Worm (Caenorhabditis elegans) whole organism, midembryonic: ENCODE results near the gene ntl-9.
"Not testable (repeated sequence)": the region's sequence is repeated elsewhere in the genome, so short reads cannot be mapped to it uniquely, and the experiment has no call there.

ENCODE experiments used
- T22C8.4 ChIP-seq: fragments of 200-800 bp; sonication (Bioruptor generic); IDR thresholded peaks from 2 replicates; pipeline ENCODE4 v1.3.6; 2022; ENCODE audit warnings: missing genetic modification characterization, missing compliant biosample characterization
- cog-1 ChIP-seq: sonication (generic microtip); optimal IDR thresholded peaks from 2 replicates; lab custom pipeline; 2016; ENCODE audit warnings: missing genetic modification characterization, missing compliant biosample characterization
- flt-1 ChIP-seq: fragments of 200-800 bp; sonication (Bioruptor generic); IDR thresholded peaks from 2 replicates; pipeline ENCODE4 v1.3.6; 2022; ENCODE audit warnings: missing genetic modification characterization, missing compliant biosample characterization
- klf-2 ChIP-seq: fragments of 200-800 bp; sonication (Bioruptor generic); conservative IDR thresholded peaks from 2 replicates; pipeline ENCODE4 v1.3.6; 2022; ENCODE audit warnings: missing genetic modification reagents, missing genetic modification characterization, missing compliant biosample characterization
- med-1 ChIP-seq: sonication (generic microtip); optimal IDR thresholded peaks from 2 replicates; lab custom pipeline; 2017; ENCODE audit warnings: missing genetic modification characterization, mild to moderate bottlenecking, missing compliant biosample characterization, antibody characterized with exemption, missing genetic modification reagents; ENCODE audit not compliant: insufficient read depth
- ref-1 ChIP-seq: fragments of 200-800 bp; sonication (Bioruptor generic); conservative IDR thresholded peaks from 2 replicates; pipeline ENCODE4 v1.3.6; 2022; ENCODE audit warnings: missing genetic modification reagents, missing genetic modification characterization, missing compliant biosample characterization
- tab-1 ChIP-seq: fragments of 200-800 bp; sonication (Bioruptor generic); IDR thresholded peaks from 2 replicates; pipeline ENCODE4 v1.3.6; 2022; ENCODE audit warnings: missing genetic modification characterization, missing compliant biosample characterization
- ztf-23 ChIP-seq: fragments of 200-800 bp; sonication (Bioruptor generic); IDR thresholded peaks from 2 replicates; pipeline ENCODE4 v1.3.6; 2022; ENCODE audit warnings: missing genetic modification reagents, missing genetic modification characterization, missing compliant biosample characterization
- ztf-29 ChIP-seq: fragments of 200-800 bp; sonication (Bioruptor generic); IDR thresholded peaks from 2 replicates; pipeline ENCODE4 v1.3.6; 2022; ENCODE audit warnings: missing genetic modification reagents, missing genetic modification characterization, missing compliant biosample characterization

Gene ntl-9

DNA sequence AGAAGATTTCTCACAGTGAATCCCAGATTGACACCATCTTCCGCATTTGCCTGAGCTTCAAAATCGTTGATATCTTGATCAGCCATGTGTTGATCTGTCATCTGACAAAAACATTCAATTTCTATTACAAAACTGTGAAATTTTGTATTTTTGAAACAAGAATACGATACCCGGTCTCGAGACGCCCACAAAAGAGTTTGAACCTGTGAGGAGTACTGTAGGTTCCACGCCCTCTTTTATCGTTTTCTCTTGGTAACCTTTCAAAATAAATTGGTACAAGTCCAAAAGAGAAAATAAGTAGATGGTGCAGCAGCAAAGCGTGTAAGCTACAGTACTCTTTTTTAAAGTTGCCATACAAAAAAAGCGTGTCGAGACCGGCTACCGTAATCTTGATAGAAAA is 34.4 kb upstream of the ntl-9 start, which contains the start of gene F26F4.12:
TSS of gene F26F4.12 (minus strand) at position 101 of the 400 bp plus-strand sequence.
- TF ChIP-seq T22C8.4 (GFP tag; lab: Robert Waterston, UW) = no peak
- TF ChIP-seq tab-1 = no peak
- no peak for TF ChIP-seq med-1 (GFP tag; lab: Kevin White, UChicago)
- TF ChIP-seq klf-2 = no peak
- no peak for TF ChIP-seq ref-1 (GFP tag; lab: Robert Waterston, UW)
- no peak for TF ChIP-seq ztf-29 (GFP tag; lab: Robert Waterston, UW)
- TF ChIP-seq ztf-23 (GFP tag; lab: Robert Waterston, UW) = no peak
- TF ChIP-seq cog-1 = no peak
- TF ChIP-seq flt-1 (GFP tag; lab: Robert Waterston, UW) = no peak

DNA sequence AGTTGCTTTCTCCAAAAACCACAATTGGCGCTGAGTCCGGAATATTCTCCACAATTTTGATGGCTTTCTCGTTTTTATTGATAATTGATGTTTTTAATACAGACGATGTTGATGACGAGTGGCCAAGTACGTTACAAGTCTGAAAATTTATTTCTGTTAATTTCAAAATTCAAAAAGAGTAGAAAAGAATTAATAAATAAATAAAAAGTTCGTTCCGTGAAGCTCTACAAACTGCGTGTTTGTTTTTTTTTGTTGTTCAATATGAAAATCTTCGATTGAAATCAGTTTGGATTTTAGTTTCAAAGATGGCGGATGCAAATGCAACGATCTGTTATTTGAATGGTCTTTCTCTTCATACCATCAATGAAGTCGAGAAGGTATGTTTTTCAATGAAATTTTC is 33.4 kb upstream of the ntl-9 start, which contains the start of gene F26F4.2:
TSS of gene F26F4.2 (plus strand) at position 301 of the 400 bp plus-strand sequence.
- TF ChIP-seq ztf-29 (GFP tag; lab: Robert Waterston, UW) (no peak), ztf-23 (GFP tag; lab: Robert Waterston, UW) (no peak), flt-1 (GFP tag; lab: Robert Waterston, UW) (no peak)

DNA sequence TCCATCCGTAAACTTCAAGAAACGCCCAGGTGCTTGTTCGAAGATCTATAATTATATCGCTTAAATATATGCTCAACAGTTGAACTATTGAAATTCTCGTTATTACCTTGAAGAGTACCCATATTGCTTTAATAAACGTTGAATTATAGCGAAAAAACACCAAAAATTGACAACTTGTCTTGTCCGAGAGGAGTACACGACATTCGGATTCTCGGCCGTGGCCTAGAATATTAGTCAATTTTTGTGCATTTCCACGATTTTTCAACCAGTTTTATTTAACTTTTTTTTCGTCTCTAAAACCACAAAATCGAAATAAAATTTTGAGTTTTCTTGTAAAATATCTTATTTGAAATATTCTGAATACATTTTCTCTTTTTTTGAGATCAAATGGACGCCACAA is 32.0 kb upstream of the ntl-9 start, which contains the start of the genes F26F4.9 and cee-1:
TSS of gene F26F4.9 (minus strand) at position 205 of the 400 bp plus-strand sequence.
TSS of gene cee-1 (plus strand) at position 383 of the 400 bp plus-strand sequence.
- TF ChIP-seq ztf-23 (GFP tag; lab: Robert Waterston, UW) = no peak
- no peak for TF ChIP-seq T22C8.4 (GFP tag; lab: Robert Waterston, UW)
- TF ChIP-seq cog-1 = peak; percentile 36

DNA sequence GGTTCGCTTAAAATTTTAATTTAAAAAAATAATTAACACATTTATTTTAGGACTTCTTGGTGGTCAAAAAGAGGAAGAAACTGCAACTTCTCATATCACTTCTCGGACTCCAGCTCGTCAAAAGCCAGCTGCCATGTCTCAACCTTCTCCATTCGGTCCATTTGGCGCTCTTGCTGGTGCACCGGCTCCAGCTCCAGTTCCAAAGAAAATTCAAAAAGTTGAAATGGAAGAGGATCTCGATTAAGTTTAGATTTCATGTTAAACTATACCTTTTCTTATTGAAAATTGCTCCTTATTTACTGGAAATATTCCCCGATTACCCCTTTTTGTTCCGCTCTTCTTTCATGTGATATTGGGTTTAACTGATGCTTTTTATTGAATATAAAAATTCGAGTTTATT is 30.6 kb upstream of the ntl-9 start:
- TF ChIP-seq tab-1 (no peak), cog-1 (no peak), T22C8.4 (GFP tag; lab: Robert Waterston, UW) (no peak)

DNA sequence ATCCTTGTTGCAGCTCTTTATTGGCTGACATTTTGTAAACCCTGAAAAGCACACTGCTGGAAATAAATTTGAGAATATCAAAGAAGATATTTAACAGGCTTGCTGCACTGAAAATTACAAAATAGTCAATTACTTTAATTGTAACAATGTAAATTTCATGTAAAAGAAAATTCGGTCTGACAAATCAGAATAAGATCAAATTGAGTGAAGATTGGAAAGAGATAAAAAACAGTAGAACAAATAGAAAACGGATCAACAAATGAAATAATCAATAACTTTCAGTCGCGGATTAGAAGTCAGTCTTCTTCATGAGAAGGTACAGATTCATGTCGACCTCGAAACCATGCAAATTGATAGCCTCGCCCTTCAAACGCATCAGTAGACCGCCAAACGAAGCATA is 27.2 kb upstream of the ntl-9 start, which contains the start of gene rars-1:
TSS of gene rars-1 (minus strand) at position 101 of the 400 bp plus-strand sequence.
- TF ChIP-seq med-1 (GFP tag; lab: Kevin White, UChicago) (no peak), ztf-23 (GFP tag; lab: Robert Waterston, UW) (no peak), cog-1 (no peak), ref-1 (GFP tag; lab: Robert Waterston, UW) (no peak), flt-1 (GFP tag; lab: Robert Waterston, UW) (no peak), ztf-29 (GFP tag; lab: Robert Waterston, UW) (no peak), tab-1 (no peak), klf-2 (no peak), T22C8.4 (GFP tag; lab: Robert Waterston, UW) (no peak)

DNA sequence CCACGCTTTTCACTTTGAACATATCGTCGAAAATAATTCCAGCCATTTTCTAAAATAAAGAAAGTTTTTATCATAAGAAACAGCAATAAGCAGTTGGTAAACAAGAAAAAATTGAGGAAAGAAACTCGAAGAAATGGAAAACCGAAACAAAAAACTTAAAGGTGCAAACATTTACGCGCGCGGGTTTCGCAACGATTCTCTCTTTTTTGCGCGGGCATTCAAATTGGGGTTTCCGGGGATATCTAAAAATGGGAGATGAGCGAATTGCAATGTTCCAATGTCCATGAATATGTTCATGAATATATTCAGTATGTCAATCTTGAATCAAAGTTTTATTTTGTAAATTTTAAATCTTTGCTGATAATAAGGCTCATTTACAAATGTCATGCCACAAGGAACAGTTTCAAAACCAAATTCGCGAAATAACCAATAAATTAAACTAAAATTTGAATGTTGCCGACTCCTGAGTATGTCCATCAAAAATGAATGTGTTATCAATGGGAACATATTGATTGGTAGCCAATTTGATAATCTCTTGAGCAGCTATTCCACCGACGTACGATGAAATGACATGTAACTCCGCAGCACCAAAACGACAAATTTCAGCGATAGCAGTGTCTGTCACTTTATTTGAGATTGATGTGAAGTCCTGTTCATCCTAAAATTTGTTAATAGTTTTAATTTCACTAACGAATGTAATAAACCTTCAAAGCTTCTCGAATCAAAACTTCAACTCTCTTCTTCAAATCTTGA is 26.2 kb upstream of the ntl-9 start, which contains the start of gene rpb-8:
TSS of gene rpb-8 (minus strand) at position 49 of the 753 bp plus-strand sequence.
- TF ChIP-seq ztf-29 (GFP tag; lab: Robert Waterston, UW) (no peak), T22C8.4 (GFP tag; lab: Robert Waterston, UW) (no peak), ztf-23 (GFP tag; lab: Robert Waterston, UW) (no peak), ref-1 (GFP tag; lab: Robert Waterston, UW) (no peak), klf-2 (no peak), med-1 (GFP tag; lab: Kevin White, UChicago) (no peak), cog-1 (no peak), tab-1 (no peak), flt-1 (GFP tag; lab: Robert Waterston, UW) (no peak)

DNA sequence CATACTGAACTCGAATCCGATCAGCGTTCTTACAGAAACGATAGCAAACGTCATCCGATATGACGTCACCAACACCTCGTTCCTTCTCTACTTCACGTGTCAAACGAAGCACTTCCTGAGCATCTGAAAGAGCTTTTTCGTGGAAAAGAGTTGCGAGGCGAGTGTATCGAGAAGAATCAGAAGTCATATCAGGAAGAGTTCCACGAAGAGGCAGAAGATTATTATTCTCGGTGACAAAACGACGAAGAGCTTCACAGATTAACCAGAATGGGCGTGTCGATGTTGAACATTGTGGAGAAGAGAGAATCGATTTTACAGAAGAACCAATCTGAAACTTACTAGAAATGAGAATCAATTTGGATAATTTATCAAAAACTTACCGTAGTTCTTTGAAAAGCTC is 25.4 kb upstream of the ntl-9 start:
- TF ChIP-seq ztf-29 (GFP tag; lab: Robert Waterston, UW) (no peak), klf-2 (no peak), flt-1 (GFP tag; lab: Robert Waterston, UW) (no peak), tab-1 (no peak), med-1 (GFP tag; lab: Kevin White, UChicago) (no peak), ref-1 (GFP tag; lab: Robert Waterston, UW) (no peak), cog-1 (no peak)

DNA sequence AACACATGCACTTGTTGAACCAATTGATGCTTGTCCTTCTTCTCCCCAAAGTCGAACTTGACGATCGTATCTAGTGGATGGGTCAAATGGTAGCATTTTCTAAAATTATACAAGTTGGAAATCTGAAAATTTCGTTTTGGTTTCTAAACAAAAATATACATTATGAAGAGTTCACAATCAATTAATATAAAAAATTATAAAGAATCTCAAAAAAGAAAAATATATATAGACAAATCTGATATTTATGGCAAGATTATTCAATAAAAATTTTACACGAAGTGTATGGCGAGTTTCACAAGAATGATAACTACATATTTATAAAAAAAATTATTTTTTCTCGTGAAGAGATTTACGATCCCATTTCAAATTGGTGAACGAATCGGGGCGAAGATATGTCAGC is 24.1 kb upstream of the ntl-9 start, which contains the start of gene ula-1:
TSS of gene ula-1 (minus strand) at position 101 of the 400 bp plus-strand sequence.
- TF ChIP-seq ztf-29 (GFP tag; lab: Robert Waterston, UW) = no peak

DNA sequence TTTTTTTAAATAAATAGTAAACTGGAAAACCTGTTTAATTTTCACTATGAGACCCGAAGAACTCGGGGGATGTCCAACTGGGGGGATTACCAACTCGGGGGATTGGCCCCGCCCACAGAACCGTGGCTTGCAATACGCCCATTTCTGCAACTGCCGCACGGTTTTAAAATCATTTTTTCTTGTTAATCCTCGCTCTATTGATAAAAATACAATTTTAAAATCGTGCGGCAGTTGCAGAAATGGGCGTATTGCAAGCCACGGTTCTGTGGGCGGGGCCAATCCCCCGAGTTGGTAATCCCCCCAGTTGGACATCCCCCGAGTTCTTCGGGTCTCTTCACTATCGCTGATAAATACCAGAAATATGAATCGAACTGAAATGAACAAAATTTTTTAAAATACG is 22.3 kb upstream of the ntl-9 start, which contains the start of gene mmab-1:
TSS of gene mmab-1 (minus strand) at position 95 of the 400 bp plus-strand sequence.
- TF ChIP-seq cog-1; T22C8.4 (GFP tag; lab: Robert Waterston, UW); ref-1 (GFP tag; lab: Robert Waterston, UW): not testable (repeated sequence)

DNA sequence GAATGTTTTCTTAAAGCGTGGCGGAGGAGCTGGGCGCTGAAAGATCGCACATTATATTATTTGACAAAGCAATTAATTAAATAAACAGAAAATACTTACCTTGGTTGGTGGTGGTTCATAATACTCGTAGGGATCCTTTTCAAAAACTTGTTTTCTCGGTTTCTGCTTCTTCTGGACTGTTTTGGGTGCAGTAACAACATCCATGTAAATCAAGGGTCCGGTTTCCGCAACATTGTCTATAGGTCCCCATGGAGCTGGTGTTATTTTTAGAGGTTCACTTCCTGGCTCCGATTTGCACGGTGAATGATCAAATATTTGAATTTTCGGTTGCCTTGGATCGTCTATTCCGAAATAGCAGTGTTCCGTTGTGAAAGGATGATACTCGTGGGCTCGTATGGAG is 20.2 kb upstream of the ntl-9 start:
- TF ChIP-seq ztf-29 (GFP tag; lab: Robert Waterston, UW) (no peak), med-1 (GFP tag; lab: Kevin White, UChicago) (no peak), flt-1 (GFP tag; lab: Robert Waterston, UW) (no peak), ztf-23 (GFP tag; lab: Robert Waterston, UW) (no peak)
